Fruit fly (Drosophila melanogaster) whole organism: ENCODE results near the gene CG9288.

Source experiments
- CG8478 ChIP-seq: fragments of >200 bp; optimal IDR thresholded peaks from 2 replicates; lab custom pipeline; 2018; ENCODE audit warnings: inconsistent platforms
- Dll ChIP-seq: fragments of >200 bp; optimal IDR thresholded peaks from 2 replicates; lab custom pipeline; 2017
- EcR ChIP-seq, 2 experiments: fragments of >200 bp; optimal IDR thresholded peaks; 2 replicates each; lab custom pipeline; 2017; ENCODE audit warnings: missing biosample characterization in 2 of 2, missing genetic modification characterization in 2 of 2, missing genetic modification reagents in 2 of 2
- pan ChIP-seq: fragments of >200 bp; optimal IDR thresholded peaks from 2 replicates; lab custom pipeline; 2017
- psq ChIP-seq: fragments of >200 bp; optimal IDR thresholded peaks from 2 replicates; lab custom pipeline; 2017
- usp ChIP-seq: fragments of >200 bp; optimal IDR thresholded peaks from 2 replicates; lab custom pipeline; 2017; ENCODE audit warnings: missing biosample characterization, missing genetic modification characterization, mixed read lengths

- TF ChIP-seq Dll (lab: Kevin White, UChicago) (no peak), CG8478 (no peak), psq (lab: Kevin White, UChicago) (no peak), pan (lab: Kevin White, UChicago) (no peak), EcR (GFP tag; optimal IDR thresholded peaks at IDR 0.05; lab: Kevin White, UChicago) (no peak), usp (no peak)
These were observed 8.2 kb upstream of the CG9288 start, which contains the start of gene CG9297 for dm6 chr3R:13771195-13771594.
